Worm (Caenorhabditis elegans): ENCODE measurements around the gene lea-1.
"Not testable (repeated sequence)": the region's sequence is repeated elsewhere in the genome, so short reads cannot be mapped to it uniquely, and the experiment has no call there.

The lea-1 gene

ce11 chrV:10004048-10004761 lies 7.5 kb upstream of the lea-1 start, which contains the start of gene uda-1:
Gene uda-1, plus strand, starts transcription at chrV:10004755.
- not testable (repeated sequence) for TF ChIP-seq snpc-4 (GFP tag; optimal IDR thresholded peaks at IDR 0.05)
- TF ChIP-seq snpc-4 (tag; optimal IDR thresholded peaks at IDR 0.05) (peak in 3 of 4 experiments; percentile 42 to 95 (median 92)), snpc-1.1 (tag; optimal IDR thresholded peaks at IDR 0.05; ENCODE audit: insufficient read depth) (peak; percentile 76), hmg-1.2 (GFP tag; IDR thresholded peaks at IDR 0.05) (peak; percentile 57), rcor-1 (GFP tag; IDR thresholded peaks at IDR 0.05) (0 out of 2 replicates have a peak, but pooled peaks have one; percentile 34)

- TF ChIP-seq ceh-58 (GFP tag; IDR thresholded peaks at IDR 0.05) = no peak
- no peak for TF ChIP-seq F23B12.7 (tag; optimal IDR thresholded peaks at IDR 0.05; ENCODE audit: insufficient read depth)
Measured at ce11 chrV:10006374-10006773, 5.3 kb upstream of the lea-1 start.

DNA sequence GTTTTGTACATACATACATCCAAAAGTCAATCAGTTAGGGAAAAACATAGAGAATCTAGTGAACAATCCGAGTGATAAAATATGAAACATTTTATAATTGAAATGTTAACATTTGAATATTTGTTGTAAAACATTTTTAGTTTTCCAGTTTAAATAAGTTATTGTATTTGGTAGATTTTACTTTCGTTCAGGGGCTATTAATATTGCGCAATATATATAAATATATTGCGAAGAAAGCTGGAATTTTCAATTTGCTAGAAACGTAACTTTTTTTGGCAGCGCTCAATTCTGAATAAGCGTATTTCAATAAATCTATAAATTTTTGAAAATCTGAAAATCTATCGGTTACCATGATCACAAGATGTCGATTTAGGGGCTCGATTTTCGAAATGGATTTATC lies 4.2 kb upstream of the lea-1 start:
- TF ChIP-seq cebp-1 (GFP tag; IDR thresholded peaks at IDR 0.05) (no peak), cebp-1 (tag; optimal IDR thresholded peaks at IDR 0.05) (peak; percentile 14), madf-10 (tag; optimal IDR thresholded peaks at IDR 0.05) (no peak)

- no peak for TF ChIP-seq rpc-1 (optimal IDR thresholded peaks at IDR 0.05)
- TF ChIP-seq rpc-1 (tag; optimal IDR thresholded peaks at IDR 0.05) = no peak
- TF ChIP-seq bed-1 (GFP tag; IDR thresholded peaks at IDR 0.05) = no peak
- no peak for TF ChIP-seq hrde-1 (tag; optimal IDR thresholded peaks at IDR 0.05; ENCODE audit: borderline replicate concordance)
- TF ChIP-seq ekl-4 (GFP tag; IDR thresholded peaks at IDR 0.05) = no peak
- no peak for TF ChIP-seq snpc-3.4 (tag; optimal IDR thresholded peaks at IDR 0.05)
- no peak for TF ChIP-seq F57C9.4 (tag; optimal IDR thresholded peaks at IDR 0.05)
- no peak for TF ChIP-seq cebp-1 (GFP tag; IDR thresholded peaks at IDR 0.05)
- TF ChIP-seq cebp-1 (tag; optimal IDR thresholded peaks at IDR 0.05) = peak; percentile 49
- no peak for TF ChIP-seq F10E7.11 (tag; optimal IDR thresholded peaks at IDR 0.05)
- TF ChIP-seq hlh-26 (GFP tag; conservative IDR thresholded peaks at IDR 0.05) = no peak
- peak; percentile 45 for TF ChIP-seq nhr-80 (tag; optimal IDR thresholded peaks at IDR 0.05)
- no peak for TF ChIP-seq akir-1 (GFP tag; optimal IDR thresholded peaks at IDR 0.05)
- TF ChIP-seq attf-6 (GFP tag; IDR thresholded peaks at IDR 0.05) = no peak
- TF ChIP-seq lin-26 (GFP tag; IDR thresholded peaks at IDR 0.05) = no peak
Measured at ce11 chrV:10012639-10013038, 916 bp downstream of the lea-1 start.

- peak; percentile 63 for TF ChIP-seq efl-1 (GFP tag; optimal IDR thresholded peaks at IDR 0.05)
- peak; percentile 75 for TF ChIP-seq madf-6 (GFP tag; IDR thresholded peaks at IDR 0.05)
- TF ChIP-seq B0019.2 (GFP tag; conservative IDR thresholded peaks at IDR 0.05) = 0 out of 2 replicates have a peak, but pooled peaks have one; percentile 31
- TF ChIP-seq F23B12.7 (tag; optimal IDR thresholded peaks at IDR 0.05; ENCODE audit: insufficient read depth) = peak; percentile 38
- TF ChIP-seq lin-54 (GFP tag; optimal IDR thresholded peaks at IDR 0.05) = peak; percentile 81
- peak; percentile 64 for TF ChIP-seq dpl-1 (GFP tag; optimal IDR thresholded peaks at IDR 0.05)
- no peak for TF ChIP-seq pbrm-1 (GFP tag; IDR thresholded peaks at IDR 0.05)
- TF ChIP-seq madf-8 (GFP tag; conservative IDR thresholded peaks at IDR 0.05) = peak; percentile 46; the same call in 1 of the 2 replicates
- TF ChIP-seq Y56A3A.18 (GFP tag; IDR thresholded peaks at IDR 0.05) = no peak
- TF ChIP-seq unc-130 (GFP tag; optimal IDR thresholded peaks at IDR 0.05) = peak; percentile 96
- TF ChIP-seq him-1 (tag; optimal IDR thresholded peaks at IDR 0.05) = peak; percentile 18
- TF ChIP-seq rcor-1 (GFP tag; IDR thresholded peaks at IDR 0.05) = no peak
- peak; percentile 60 for TF ChIP-seq lsl-1 (GFP tag; optimal IDR thresholded peaks at IDR 0.05)
- no peak for TF ChIP-seq snpc-4 (GFP tag; optimal IDR thresholded peaks at IDR 0.05)
- peak in 2 of 4 experiments; percentile 36 to 42 for TF ChIP-seq snpc-4 (tag; optimal IDR thresholded peaks at IDR 0.05)
- peak; percentile 26; the same call in 1 of the 2 replicates for TF ChIP-seq F33H1.4 (GFP tag; IDR thresholded peaks at IDR 0.05)
- TF ChIP-seq dox-1 (GFP tag; IDR thresholded peaks at IDR 0.05) = peak; percentile 33; the same call in 1 of the 2 replicates
- TF ChIP-seq repo-1 (tag; optimal IDR thresholded peaks at IDR 0.05) = no peak
- TF ChIP-seq snpc-3.4 (tag; optimal IDR thresholded peaks at IDR 0.05) = peak; percentile 88
- TF ChIP-seq D2030.7 (GFP tag; IDR thresholded peaks at IDR 0.05) = peak; percentile 80
- TF ChIP-seq madf-3 (GFP tag; IDR thresholded peaks at IDR 0.05) = 0 out of 2 replicates have a peak, but pooled peaks have one; percentile 59
- peak; percentile 50; the same call in 1 of the 2 replicates for TF ChIP-seq ceh-91 (GFP tag; IDR thresholded peaks at IDR 0.05)
Measured at ce11 chrV:10018291-10018690, 6.6 kb downstream of the lea-1 start.
